Worm (Caenorhabditis elegans): ENCODE results near the gene W01D2.3.

W01D2.3 gene

DNA sequence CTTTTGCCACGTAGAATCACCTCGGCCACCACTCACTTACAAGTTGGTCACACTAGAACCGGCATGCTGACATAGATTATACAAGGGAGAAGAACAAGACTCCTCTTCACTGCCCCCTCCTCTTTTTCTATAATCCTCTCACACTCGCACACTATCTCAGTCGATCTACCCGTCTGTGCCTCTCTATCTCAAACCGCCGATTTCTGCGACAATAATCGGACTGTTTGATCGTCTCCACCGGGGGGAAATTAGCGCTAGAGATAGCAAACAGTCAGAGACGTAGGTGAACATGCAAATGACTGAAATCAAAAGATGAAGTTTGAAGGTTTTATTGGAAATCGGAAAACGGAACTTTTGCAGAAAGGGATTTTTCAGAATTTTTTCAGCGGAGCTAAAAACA is 18.3 kb upstream of the W01D2.3 start:
- TF ChIP-seq tbx-2 (tag; optimal IDR thresholded peaks at IDR 0.05) (no peak), ceh-82 (tag; optimal IDR thresholded peaks at IDR 0.05) (peak; percentile 30), elt-2 (tag; optimal IDR thresholded peaks at IDR 0.05) (peak; percentile 79), hmg-11 (tag; optimal IDR thresholded peaks at IDR 0.05) (no peak), lsy-12 (tag; optimal IDR thresholded peaks at IDR 0.05) (peak; percentile 35), R02D3.7 (tag; optimal IDR thresholded peaks at IDR 0.05) (no peak), elt-1 (tag; optimal IDR thresholded peaks at IDR 0.05) (peak; percentile 71), ceh-9 (tag; optimal IDR thresholded peaks at IDR 0.05) (no peak), fkh-10 (GFP tag; optimal IDR thresholded peaks at IDR 0.05) (no peak), unc-39 (tag; optimal IDR thresholded peaks at IDR 0.05) (no peak), skn-1 (tag; optimal IDR thresholded peaks at IDR 0.05) (peak; percentile 56), nhr-25 (tag; optimal IDR thresholded peaks at IDR 0.05) (peak; percentile 95), nfya-1 (tag; optimal IDR thresholded peaks at IDR 0.05; ENCODE audit: insufficient read depth) (peak; percentile 37), nhr-12 (tag; optimal IDR thresholded peaks at IDR 0.05) (no peak), lin-15B (tag; optimal IDR thresholded peaks at IDR 0.05) (peak; percentile 20), lin-39 (tag; optimal IDR thresholded peaks at IDR 0.05) (no peak), pqm-1 (tag; optimal IDR thresholded peaks at IDR 0.05) (peak; percentile 94), nhr-11 (tag; optimal IDR thresholded peaks at IDR 0.05) (no peak), mdl-1 (tag; optimal IDR thresholded peaks at IDR 0.05) (no peak), daf-12 (tag; optimal IDR thresholded peaks at IDR 0.05) (no peak), aly-2 (tag; optimal IDR thresholded peaks at IDR 0.05) (no peak), nhr-23 (tag; optimal IDR thresholded peaks at IDR 0.05) (peak; percentile 94), ZK546.5 (tag; optimal IDR thresholded peaks at IDR 0.05) (no peak), ama-1 (optimal IDR thresholded peaks at IDR 0.05) (no peak), ztf-4 (tag; optimal IDR thresholded peaks at IDR 0.05) (no peak), sea-2 (GFP tag; optimal IDR thresholded peaks at IDR 0.05) (no peak), nhr-77 (tag; optimal IDR thresholded peaks at IDR 0.05) (no peak), jun-1 (tag; optimal IDR thresholded peaks at IDR 0.05) (peak; percentile 53), zag-1 (tag; optimal IDR thresholded peaks at IDR 0.05) (no peak), pha-4 (tag; optimal IDR thresholded peaks at IDR 0.05) (peak; percentile 88), snpc-4 (tag; optimal IDR thresholded peaks at IDR 0.05) (no peak), egl-5 (tag; optimal IDR thresholded peaks at IDR 0.05) (no peak), nhr-43 (tag; optimal IDR thresholded peaks at IDR 0.05; ENCODE audit: poor library complexity, severe bottlenecking) (peak; percentile 62), ceh-28 (tag; optimal IDR thresholded peaks at IDR 0.05) (peak; percentile 55), fkh-2 (tag; optimal IDR thresholded peaks at IDR 0.05) (no peak)

- TF ChIP-seq ceh-16 (tag; optimal IDR thresholded peaks at IDR 0.05) (no peak), pqm-1 (tag; optimal IDR thresholded peaks at IDR 0.05) (peak; percentile 24), skn-1 (tag; optimal IDR thresholded peaks at IDR 0.05) (peak; percentile 25), pha-4 (tag; optimal IDR thresholded peaks at IDR 0.05) (peak; percentile 2)
Observed at ce11 chrII:14820460-14820859, 16.4 kb upstream of the W01D2.3 start.

ce11 chrII:14819258-14819985 is 15.3 kb upstream of the W01D2.3 start:
- TF ChIP-seq lin-39 (tag; optimal IDR thresholded peaks at IDR 0.05) (no peak), lin-15B (tag; optimal IDR thresholded peaks at IDR 0.05) (no peak), egl-27 (tag; optimal IDR thresholded peaks at IDR 0.05) (no peak), aly-2 (tag; optimal IDR thresholded peaks at IDR 0.05) (no peak), nhr-11 (tag; optimal IDR thresholded peaks at IDR 0.05) (no peak), jun-1 (tag; optimal IDR thresholded peaks at IDR 0.05) (no peak), ztf-4 (tag; optimal IDR thresholded peaks at IDR 0.05) (no peak), lsy-12 (tag; optimal IDR thresholded peaks at IDR 0.05) (no peak), snpc-4 (tag; optimal IDR thresholded peaks at IDR 0.05) (peak; percentile 30), unc-62 (GFP tag; optimal IDR thresholded peaks at IDR 0.05) (no peak), fkh-10 (GFP tag; optimal IDR thresholded peaks at IDR 0.05) (no peak), fos-1 (tag; optimal IDR thresholded peaks at IDR 0.05) (no peak), unc-39 (tag; optimal IDR thresholded peaks at IDR 0.05) (no peak), nhr-237 (tag; optimal IDR thresholded peaks at IDR 0.05) (no peak), nhr-25 (tag; optimal IDR thresholded peaks at IDR 0.05) (peak; percentile 18), mdl-1 (tag; optimal IDR thresholded peaks at IDR 0.05) (no peak), ZK546.5 (tag; optimal IDR thresholded peaks at IDR 0.05) (no peak), zag-1 (tag; optimal IDR thresholded peaks at IDR 0.05) (no peak), sea-2 (GFP tag; optimal IDR thresholded peaks at IDR 0.05) (no peak), nhr-77 (tag; optimal IDR thresholded peaks at IDR 0.05) (no peak), ceh-9 (tag; optimal IDR thresholded peaks at IDR 0.05) (no peak), pha-4 (tag; optimal IDR thresholded peaks at IDR 0.05) (peak; percentile 52), daf-12 (tag; optimal IDR thresholded peaks at IDR 0.05) (no peak), elt-3 (tag; optimal IDR thresholded peaks at IDR 0.05) (no peak), elt-2 (tag; optimal IDR thresholded peaks at IDR 0.05) (no peak), eor-1 (tag; optimal IDR thresholded peaks at IDR 0.05) (no peak), R02D3.7 (tag; optimal IDR thresholded peaks at IDR 0.05) (no peak), nhr-43 (tag; optimal IDR thresholded peaks at IDR 0.05; ENCODE audit: poor library complexity, severe bottlenecking) (no peak), mml-1 (tag; optimal IDR thresholded peaks at IDR 0.05) (no peak), hmg-11 (tag; optimal IDR thresholded peaks at IDR 0.05) (no peak), pqm-1 (tag; optimal IDR thresholded peaks at IDR 0.05) (peak; percentile 30), nfya-1 (tag; optimal IDR thresholded peaks at IDR 0.05; ENCODE audit: insufficient read depth) (no peak), fkh-2 (tag; optimal IDR thresholded peaks at IDR 0.05) (no peak)

All from whole organism, L3 larva.